Worm (Caenorhabditis elegans): ENCODE measurements around the gene vmo-1.
"Not testable (repeated sequence)": the region's sequence is repeated elsewhere in the genome, so short reads cannot be mapped to it uniquely, and the experiment has no call there.

vmo-1 gene

DNA sequence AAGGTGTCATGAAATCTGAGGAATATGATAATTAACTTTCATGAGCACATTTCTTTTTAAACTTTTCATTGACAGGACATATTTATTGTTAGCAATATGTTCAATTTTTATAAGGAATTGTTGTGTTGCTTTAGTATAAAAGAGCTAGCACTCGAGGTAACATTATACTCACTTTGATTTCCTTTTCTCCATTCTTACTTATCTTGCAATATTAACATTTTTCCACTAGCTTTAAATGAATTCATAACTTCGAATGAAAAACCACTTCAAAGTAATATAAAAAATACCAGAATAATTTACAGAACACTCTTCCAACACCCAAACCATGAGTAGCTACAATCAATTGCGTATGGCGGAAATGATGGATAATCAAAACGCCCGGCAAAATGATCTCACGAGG lies 20.5 kb upstream of the vmo-1 start, which contains the start of gene F26F2.5:
Gene F26F2.5 (plus strand): TSS at position 301 of the 400 bp plus-strand sequence.
- no peak for TF ChIP-seq tab-1 (GFP tag; IDR thresholded peaks at IDR 0.05)

DNA sequence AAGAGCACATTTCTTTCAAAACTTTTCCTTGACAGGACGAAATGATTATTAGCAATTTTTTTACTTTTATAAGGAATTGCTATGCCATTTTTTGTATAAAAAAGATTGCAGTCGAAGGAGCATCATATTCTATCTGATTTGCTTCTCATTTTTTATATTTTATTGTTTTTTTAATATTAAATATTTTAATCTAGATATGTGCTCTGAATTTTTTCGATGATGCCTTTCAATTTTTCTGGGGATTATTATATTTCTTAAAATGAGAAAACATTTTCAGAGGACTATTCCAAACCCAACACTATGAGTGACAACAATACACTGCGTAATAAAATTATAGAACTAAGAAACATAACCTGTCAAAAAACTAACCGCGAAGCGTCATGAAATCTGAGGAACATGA lies 16.1 kb upstream of the vmo-1 start, which contains the start of gene F26F2.4:
Gene F26F2.4 (plus strand): TSS at position 301 of the 400 bp plus-strand sequence.
- not testable (repeated sequence) for TF ChIP-seq ref-1 (GFP tag; conservative IDR thresholded peaks at IDR 0.05); med-1 (GFP tag; optimal IDR thresholded peaks at IDR 0.05; ENCODE audit: insufficient read depth); ztf-23 (GFP tag; IDR thresholded peaks at IDR 0.05)

ce11 chrV:20566454-20566853 lies 13.6 kb upstream of the vmo-1 start, which contains the start of gene F26F2.3:
F26F2.3 (minus strand) TSS chrV:20566554.
- no peak for TF ChIP-seq cog-1 (tag; optimal IDR thresholded peaks at IDR 0.05)
- TF ChIP-seq ztf-29 (GFP tag; IDR thresholded peaks at IDR 0.05), result no peak

DNA sequence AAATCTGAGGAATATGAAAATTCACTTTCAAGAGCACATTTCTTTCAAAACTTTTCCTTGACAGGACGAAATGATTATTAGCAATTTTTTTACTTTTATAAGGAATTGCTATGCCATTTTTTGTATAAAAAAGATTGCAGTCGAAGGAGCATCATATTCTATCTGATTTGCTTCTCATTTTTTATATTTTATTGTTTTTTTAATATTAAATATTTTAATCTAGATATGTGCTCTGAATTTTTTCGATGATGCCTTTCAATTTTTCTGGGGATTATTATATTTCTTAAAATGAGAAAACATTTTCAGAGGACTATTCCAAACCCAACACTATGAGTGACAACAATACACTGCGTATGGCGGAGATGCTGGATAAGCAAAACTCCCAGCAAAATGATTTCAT lies 11.2 kb upstream of the vmo-1 start, which contains the start of gene F26F2.13:
Gene F26F2.13 (plus strand): TSS at position 301 of the 400 bp plus-strand sequence.
- TF ChIP-seq cog-1 (tag; optimal IDR thresholded peaks at IDR 0.05); flt-1 (GFP tag; IDR thresholded peaks at IDR 0.05); ztf-29 (GFP tag; IDR thresholded peaks at IDR 0.05): not testable (repeated sequence)

DNA sequence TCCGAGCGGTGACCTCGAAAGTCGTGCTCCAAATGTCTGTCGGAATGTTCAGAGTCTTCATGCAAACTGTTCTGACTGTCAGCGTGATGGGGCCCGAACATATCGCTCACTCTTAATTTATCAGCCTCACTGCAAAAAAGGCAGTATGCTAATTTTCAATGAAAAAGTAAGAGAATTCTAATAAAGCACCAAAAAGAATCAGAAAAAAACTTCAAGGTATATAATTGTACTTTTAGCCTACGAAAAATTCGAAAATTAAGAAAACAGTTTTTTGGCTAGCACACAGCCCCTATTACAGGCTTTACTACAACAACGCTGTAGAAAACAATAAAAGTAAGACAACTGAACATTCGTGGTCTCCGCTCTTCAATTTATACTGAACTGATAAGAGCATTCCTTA lies 8.9 kb upstream of the vmo-1 start, which contains the start of gene F26F2.1:
Gene F26F2.1 (minus strand): TSS at position 101 of the 400 bp plus-strand sequence.
- TF ChIP-seq flt-1 (GFP tag; IDR thresholded peaks at IDR 0.05) (no peak), cog-1 (tag; optimal IDR thresholded peaks at IDR 0.05) (no peak), ref-1 (GFP tag; conservative IDR thresholded peaks at IDR 0.05) (no peak), ztf-23 (GFP tag; IDR thresholded peaks at IDR 0.05) (no peak), T22C8.4 (GFP tag; IDR thresholded peaks at IDR 0.05) (no peak), tab-1 (GFP tag; IDR thresholded peaks at IDR 0.05) (no peak), ztf-29 (GFP tag; IDR thresholded peaks at IDR 0.05) (no peak), med-1 (GFP tag; optimal IDR thresholded peaks at IDR 0.05; ENCODE audit: insufficient read depth) (no peak), klf-2 (GFP tag; conservative IDR thresholded peaks at IDR 0.05) (no peak)

DNA sequence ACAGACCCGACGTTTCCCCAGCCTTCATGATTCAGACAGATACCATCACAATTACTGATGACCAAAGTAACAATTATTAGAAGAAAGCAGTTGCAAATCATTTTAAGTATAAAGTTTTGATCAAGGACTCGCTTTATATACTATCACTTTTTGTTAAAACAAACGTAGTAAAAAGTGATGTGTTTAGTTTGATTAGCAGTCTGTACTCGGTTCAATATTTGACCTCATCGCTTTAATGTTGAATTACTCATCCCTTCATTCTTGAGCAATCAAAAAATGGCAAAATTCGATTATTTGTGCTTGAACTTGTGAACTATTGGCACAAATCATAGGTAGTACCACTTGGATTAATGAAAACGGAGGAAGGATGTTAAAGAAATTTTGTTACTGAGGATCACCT lies 5.4 kb upstream of the vmo-1 start, which contains the start of gene abf-4:
Gene abf-4 (minus strand): TSS at position 101 of the 400 bp plus-strand sequence.
- TF ChIP-seq med-1 (GFP tag; optimal IDR thresholded peaks at IDR 0.05; ENCODE audit: insufficient read depth), result no peak
- TF ChIP-seq klf-2 (GFP tag; conservative IDR thresholded peaks at IDR 0.05), result no peak
- no peak for TF ChIP-seq T22C8.4 (GFP tag; IDR thresholded peaks at IDR 0.05)
- TF ChIP-seq ztf-23 (GFP tag; IDR thresholded peaks at IDR 0.05), result no peak
- no peak for TF ChIP-seq tab-1 (GFP tag; IDR thresholded peaks at IDR 0.05)
- no peak for TF ChIP-seq cog-1 (tag; optimal IDR thresholded peaks at IDR 0.05)
- TF ChIP-seq ztf-29 (GFP tag; IDR thresholded peaks at IDR 0.05), result no peak
- no peak for TF ChIP-seq ref-1 (GFP tag; conservative IDR thresholded peaks at IDR 0.05)
- TF ChIP-seq flt-1 (GFP tag; IDR thresholded peaks at IDR 0.05), result no peak

- no peak for TF ChIP-seq med-1 (GFP tag; optimal IDR thresholded peaks at IDR 0.05; ENCODE audit: insufficient read depth)
Observed at ce11 chrV:20556260-20556659, 3.4 kb upstream of the vmo-1 start, which contains the start of gene Y38H6C.23. Y38H6C.23 (minus strand) TSS chrV:20556360.

DNA sequence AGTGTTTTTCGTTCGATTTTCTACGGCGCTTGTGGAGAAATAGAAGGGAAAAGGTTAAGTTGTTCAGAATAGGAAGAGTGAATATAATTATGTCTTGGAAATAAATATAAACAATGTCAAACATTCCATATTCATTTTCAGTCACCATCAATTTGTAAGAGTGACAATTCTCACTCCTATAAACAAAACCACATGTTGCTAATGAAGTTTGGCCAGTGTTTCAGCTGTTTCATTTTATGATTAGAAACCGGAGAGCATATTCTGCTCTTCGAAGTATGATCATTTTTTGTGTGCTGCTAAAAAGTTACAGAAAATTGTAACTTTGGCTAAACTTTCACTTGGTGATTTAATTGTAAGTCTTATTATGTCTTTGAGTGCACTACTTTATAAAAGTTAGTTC lies 2.2 kb upstream of the vmo-1 start, which contains the start of gene Y38H6C.21:
Gene Y38H6C.21 (minus strand): TSS at position 148 of the 400 bp plus-strand sequence.
- TF ChIP-seq med-1 (GFP tag; optimal IDR thresholded peaks at IDR 0.05; ENCODE audit: insufficient read depth) (no peak), ref-1 (GFP tag; conservative IDR thresholded peaks at IDR 0.05) (no peak), ztf-29 (GFP tag; IDR thresholded peaks at IDR 0.05) (no peak), tab-1 (GFP tag; IDR thresholded peaks at IDR 0.05) (no peak), ztf-23 (GFP tag; IDR thresholded peaks at IDR 0.05) (no peak), klf-2 (GFP tag; conservative IDR thresholded peaks at IDR 0.05) (no peak), flt-1 (GFP tag; IDR thresholded peaks at IDR 0.05) (no peak), T22C8.4 (GFP tag; IDR thresholded peaks at IDR 0.05) (no peak), cog-1 (tag; optimal IDR thresholded peaks at IDR 0.05) (no peak)

- TF ChIP-seq ztf-29 (GFP tag; IDR thresholded peaks at IDR 0.05) (no peak), flt-1 (GFP tag; IDR thresholded peaks at IDR 0.05) (no peak), klf-2 (GFP tag; conservative IDR thresholded peaks at IDR 0.05) (no peak), ref-1 (GFP tag; conservative IDR thresholded peaks at IDR 0.05) (no peak), T22C8.4 (GFP tag; IDR thresholded peaks at IDR 0.05) (no peak), tab-1 (GFP tag; IDR thresholded peaks at IDR 0.05) (no peak), ztf-23 (GFP tag; IDR thresholded peaks at IDR 0.05) (no peak), cog-1 (tag; optimal IDR thresholded peaks at IDR 0.05) (no peak), med-1 (GFP tag; optimal IDR thresholded peaks at IDR 0.05; ENCODE audit: insufficient read depth) (no peak)
Observed at ce11 chrV:20551096-20551495, 1.8 kb downstream of the vmo-1 start, which contains the start of gene Y38H6C.20. Y38H6C.20 (minus strand) TSS chrV:20551196.

- TF ChIP-seq klf-2 (GFP tag; conservative IDR thresholded peaks at IDR 0.05) (no peak), flt-1 (GFP tag; IDR thresholded peaks at IDR 0.05) (no peak), tab-1 (GFP tag; IDR thresholded peaks at IDR 0.05) (no peak), T22C8.4 (GFP tag; IDR thresholded peaks at IDR 0.05) (no peak)
Observed at ce11 chrV:20547048-20547447, 5.8 kb downstream of the vmo-1 start, which contains the start of gene Y38H6C.18. Y38H6C.18 (minus strand) TSS chrV:20547148.

DNA sequence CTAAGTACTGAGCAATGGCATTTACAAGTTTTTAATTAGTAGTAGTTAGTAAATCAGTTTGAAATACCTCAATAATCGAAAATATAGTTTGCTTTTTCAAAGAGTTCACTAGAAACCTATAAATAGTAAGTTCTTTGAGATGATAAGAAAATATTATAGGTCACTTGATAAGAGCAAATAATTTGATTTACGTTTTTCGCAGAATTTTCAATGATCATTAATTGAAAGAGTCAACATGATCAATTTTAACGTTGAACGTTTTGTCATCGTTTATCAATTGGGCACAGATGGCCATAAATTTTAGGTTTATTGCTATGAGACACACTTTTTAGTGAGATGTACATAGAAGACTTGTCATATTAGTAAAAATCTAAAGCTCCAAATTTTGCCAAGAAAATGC lies 7.1 kb downstream of the vmo-1 start:
- TF ChIP-seq ztf-23 (GFP tag; IDR thresholded peaks at IDR 0.05) (no peak), ref-1 (GFP tag; conservative IDR thresholded peaks at IDR 0.05) (no peak), T22C8.4 (GFP tag; IDR thresholded peaks at IDR 0.05) (no peak), flt-1 (GFP tag; IDR thresholded peaks at IDR 0.05) (no peak), cog-1 (tag; optimal IDR thresholded peaks at IDR 0.05) (no peak), tab-1 (GFP tag; IDR thresholded peaks at IDR 0.05) (no peak), med-1 (GFP tag; optimal IDR thresholded peaks at IDR 0.05; ENCODE audit: insufficient read depth) (no peak), ztf-29 (GFP tag; IDR thresholded peaks at IDR 0.05) (no peak), klf-2 (GFP tag; conservative IDR thresholded peaks at IDR 0.05) (no peak)
